Worm (Caenorhabditis elegans): ENCODE results near the gene hst-2.

Gene hst-2

DNA sequence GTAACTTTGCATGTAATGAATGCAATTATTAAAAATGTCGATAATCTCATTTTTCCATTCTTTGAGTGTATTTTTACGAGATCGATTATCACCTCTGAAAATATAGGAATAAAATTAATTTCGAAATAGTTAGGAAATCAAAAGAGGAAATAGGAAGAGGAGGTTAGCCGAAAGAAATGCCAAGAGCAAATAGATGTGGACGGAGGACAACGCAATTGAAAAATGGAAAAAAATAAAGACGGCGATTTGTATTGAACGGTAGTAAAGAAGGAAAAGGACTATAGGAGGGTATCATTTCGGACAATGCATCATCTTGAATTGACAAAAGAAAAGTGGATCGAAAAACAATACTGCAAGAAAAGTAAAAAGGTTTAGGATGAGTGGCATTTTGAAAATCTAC lies 17.4 kb downstream of the hst-2 start, which contains the start of gene F13D2.1:
F13D2.1 (minus strand) TSS at position 101 of the 400 bp plus-strand sequence.
- TF ChIP-seq cnd-1 (tag; optimal IDR thresholded peaks at IDR 0.05): no peak
- TF ChIP-seq sptf-1 (tag; optimal IDR thresholded peaks at IDR 0.05): no peak
- TF ChIP-seq tbx-8 (GFP tag; optimal IDR thresholded peaks at IDR 0.05): no peak
- TF ChIP-seq nhr-12 (tag; optimal IDR thresholded peaks at IDR 0.05): no peak
- no peak for TF ChIP-seq ztf-11 (tag; optimal IDR thresholded peaks at IDR 0.05)
- no peak for TF ChIP-seq nhr-76 (tag; optimal IDR thresholded peaks at IDR 0.05)
- no peak for TF ChIP-seq unc-62 (GFP tag; optimal IDR thresholded peaks at IDR 0.05)
- no peak for TF ChIP-seq mab-5 (tag; optimal IDR thresholded peaks at IDR 0.05)
- no peak for TF ChIP-seq ceh-39 (tag; optimal IDR thresholded peaks at IDR 0.05)
- TF ChIP-seq snpc-4 (tag; optimal IDR thresholded peaks at IDR 0.05): no peak
- TF ChIP-seq lsy-2 (tag; optimal IDR thresholded peaks at IDR 0.05): no peak
- TF ChIP-seq pha-4 (tag; optimal IDR thresholded peaks at IDR 0.05): no peak
- no peak for TF ChIP-seq lin-32 (GFP tag; optimal IDR thresholded peaks at IDR 0.05)
- no peak for TF ChIP-seq M03D4.4 (tag; optimal IDR thresholded peaks at IDR 0.05)
- no peak for TF ChIP-seq nhr-237 (tag; optimal IDR thresholded peaks at IDR 0.05)
- no peak for TF ChIP-seq ceh-83 (GFP tag; optimal IDR thresholded peaks at IDR 0.05)

- TF ChIP-seq blmp-1 (tag; optimal IDR thresholded peaks at IDR 0.05) (no peak), unc-120 (tag; optimal IDR thresholded peaks at IDR 0.05; ENCODE audit: poor library complexity, severe bottlenecking) (no peak), unc-39 (tag; optimal IDR thresholded peaks at IDR 0.05) (no peak), drap-1 (GFP tag; optimal IDR thresholded peaks at IDR 0.05) (no peak), tbx-8 (GFP tag; optimal IDR thresholded peaks at IDR 0.05) (no peak), elt-1 (tag; optimal IDR thresholded peaks at IDR 0.05; ENCODE audit: borderline replicate concordance, insufficient read depth) (no peak), nhr-237 (tag; optimal IDR thresholded peaks at IDR 0.05) (no peak)
Measured at ce11 chrX:11185498-11185897, 21.5 kb downstream of the hst-2 start, which contains the start of gene gnrr-7. gnrr-7 (plus strand) TSS chrX:11185798.

DNA sequence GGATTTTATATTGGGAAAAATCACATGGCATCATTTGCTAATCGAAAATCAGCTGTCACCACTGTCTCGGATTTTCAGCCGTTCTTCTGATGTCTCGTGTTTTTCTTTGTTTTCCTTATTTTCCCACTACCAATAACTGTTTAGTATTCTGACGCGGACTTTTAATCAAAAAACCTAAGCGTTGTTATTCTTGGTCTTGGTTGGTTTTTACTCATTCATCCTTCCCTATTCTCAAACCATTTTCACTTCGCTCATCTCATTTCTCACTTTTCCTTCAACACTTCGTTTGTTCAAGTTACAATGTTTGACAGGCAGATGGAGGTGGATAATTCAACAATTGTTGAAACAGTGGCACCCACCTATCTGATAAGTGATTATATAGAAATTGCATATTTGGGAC lies 28.4 kb downstream of the hst-2 start, which contains the start of gene gnrr-6:
gnrr-6 (plus strand) TSS at position 301 of the 400 bp plus-strand sequence.
- no peak for TF ChIP-seq ceh-39 (tag; optimal IDR thresholded peaks at IDR 0.05)
- no peak for TF ChIP-seq ces-1 (GFP tag; optimal IDR thresholded peaks at IDR 0.05)
- TF ChIP-seq lin-13 (tag; optimal IDR thresholded peaks at IDR 0.05): no peak
- TF ChIP-seq unc-39 (tag; optimal IDR thresholded peaks at IDR 0.05): no peak
- TF ChIP-seq elt-3 (tag; optimal IDR thresholded peaks at IDR 0.05): no peak
- no peak for TF ChIP-seq mab-5 (tag; optimal IDR thresholded peaks at IDR 0.05)
- TF ChIP-seq lin-32 (GFP tag; optimal IDR thresholded peaks at IDR 0.05): no peak
- TF ChIP-seq nhr-12 (tag; optimal IDR thresholded peaks at IDR 0.05): no peak
- no peak for TF ChIP-seq nhr-28 (tag; optimal IDR thresholded peaks at IDR 0.05)
- no peak for TF ChIP-seq sptf-1 (tag; optimal IDR thresholded peaks at IDR 0.05)
- TF ChIP-seq cnd-1 (tag; optimal IDR thresholded peaks at IDR 0.05): no peak
- TF ChIP-seq ztf-11 (tag; optimal IDR thresholded peaks at IDR 0.05): no peak
- no peak for TF ChIP-seq drap-1 (GFP tag; optimal IDR thresholded peaks at IDR 0.05)
- TF ChIP-seq mls-2 (tag; optimal IDR thresholded peaks at IDR 0.05): no peak

DNA sequence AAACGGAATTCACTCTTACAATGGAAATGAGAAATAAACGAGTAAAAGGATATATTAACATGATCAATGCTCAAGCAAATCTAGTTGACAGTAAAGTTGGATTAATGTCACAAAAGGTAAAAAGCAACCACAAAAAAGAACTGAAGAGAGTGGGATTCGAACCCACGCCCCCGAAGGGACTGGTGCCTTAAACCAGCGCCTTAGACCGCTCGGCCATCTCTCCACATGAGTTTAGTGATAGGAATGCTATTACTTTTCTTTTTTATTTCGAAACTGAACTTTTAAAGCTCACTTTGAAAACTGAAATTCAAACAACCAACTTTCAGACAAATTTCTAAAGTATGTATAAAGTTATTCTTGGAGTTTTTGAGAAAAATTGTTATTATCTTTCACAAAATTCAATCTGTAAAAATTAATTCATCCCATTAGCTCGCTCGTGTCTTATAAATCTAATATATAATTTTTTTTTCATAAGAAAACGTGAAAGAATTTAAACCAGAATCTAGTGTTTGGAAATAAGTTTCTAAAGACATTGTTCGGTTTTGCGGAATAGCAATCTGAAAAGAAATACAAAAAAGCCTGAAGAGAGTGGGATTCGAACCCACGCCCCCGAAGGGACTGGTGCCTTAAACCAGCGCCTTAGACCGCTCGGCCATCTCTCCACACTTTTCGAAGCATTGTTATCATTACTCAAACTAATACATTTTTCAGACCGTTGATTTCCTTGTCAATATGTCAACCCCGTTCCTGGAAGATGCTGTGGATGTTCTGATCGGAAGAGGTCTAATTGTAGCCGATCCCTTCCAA lies 44.0 kb downstream of the hst-2 start:
- TF ChIP-seq ceh-83 (GFP tag; optimal IDR thresholded peaks at IDR 0.05): no peak
- TF ChIP-seq unc-120 (tag; optimal IDR thresholded peaks at IDR 0.05; ENCODE audit: poor library complexity, severe bottlenecking): no peak
- no peak for TF ChIP-seq nhr-2 (tag; optimal IDR thresholded peaks at IDR 0.05)
- no peak for TF ChIP-seq hlh-1 (tag; optimal IDR thresholded peaks at IDR 0.05)

DNA sequence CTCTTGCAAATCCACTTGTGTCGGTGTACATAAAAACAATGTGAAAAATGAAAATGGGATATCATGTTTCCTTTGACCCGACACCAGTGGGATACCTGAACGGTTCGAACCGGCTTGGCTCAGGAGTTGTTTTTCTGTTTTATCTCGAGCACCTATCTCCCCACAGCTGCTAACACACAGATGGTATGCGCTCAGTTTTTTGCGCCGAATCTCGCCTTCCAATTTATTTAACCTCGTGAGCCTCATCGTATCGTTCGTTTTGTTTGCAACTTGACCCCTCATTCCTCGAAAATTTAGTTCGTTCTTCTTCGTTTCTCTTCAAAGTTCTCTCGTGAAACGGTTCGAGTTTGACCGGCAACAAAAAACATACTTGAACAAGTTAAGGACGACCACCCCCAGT lies 46.4 kb downstream of the hst-2 start, which contains the start of gene C05C9.1:
C05C9.1 (plus strand) TSS at position 301 of the 400 bp plus-strand sequence.
- TF ChIP-seq lin-32 (GFP tag; optimal IDR thresholded peaks at IDR 0.05): no peak
- no peak for TF ChIP-seq nhr-28 (tag; optimal IDR thresholded peaks at IDR 0.05)
- no peak for TF ChIP-seq ceh-39 (tag; optimal IDR thresholded peaks at IDR 0.05)
- no peak for TF ChIP-seq ham-2 (GFP tag; optimal IDR thresholded peaks at IDR 0.05)
- no peak for TF ChIP-seq unc-39 (tag; optimal IDR thresholded peaks at IDR 0.05)
- TF ChIP-seq nhr-2 (tag; optimal IDR thresholded peaks at IDR 0.05): no peak
- no peak for TF ChIP-seq nhr-12 (tag; optimal IDR thresholded peaks at IDR 0.05)
- no peak for TF ChIP-seq drap-1 (GFP tag; optimal IDR thresholded peaks at IDR 0.05)
- no peak for TF ChIP-seq hlh-1 (tag; optimal IDR thresholded peaks at IDR 0.05)
- TF ChIP-seq ceh-83 (GFP tag; optimal IDR thresholded peaks at IDR 0.05): no peak
- no peak for TF ChIP-seq ztf-11 (tag; optimal IDR thresholded peaks at IDR 0.05)
- TF ChIP-seq ces-1 (GFP tag; optimal IDR thresholded peaks at IDR 0.05): no peak
- no peak for TF ChIP-seq cnd-1 (tag; optimal IDR thresholded peaks at IDR 0.05)
- TF ChIP-seq nhr-76 (tag; optimal IDR thresholded peaks at IDR 0.05): no peak
- TF ChIP-seq elt-3 (tag; optimal IDR thresholded peaks at IDR 0.05): no peak
- TF ChIP-seq mab-5 (tag; optimal IDR thresholded peaks at IDR 0.05): no peak
- no peak for TF ChIP-seq ceh-43 (GFP tag; optimal IDR thresholded peaks at IDR 0.05)
- TF ChIP-seq zip-8 (tag; optimal IDR thresholded peaks at IDR 0.05): no peak
- no peak for TF ChIP-seq lin-13 (tag; optimal IDR thresholded peaks at IDR 0.05)

All from whole organism, mixed stage, embryonic.